Worm (Caenorhabditis elegans) whole organism, L1 larva: ENCODE results near the gene C56G2.4.

Source experiments
- C04F5.9 ChIP-seq: sonication (generic microtip); optimal IDR thresholded peaks from 2 replicates; lab custom pipeline; 2016; ENCODE audit warnings: missing genetic modification characterization, missing compliant biosample characterization
- C34B4.2 ChIP-seq: sonication (generic microtip); optimal IDR thresholded peaks from 2 replicates; lab custom pipeline; 2017; ENCODE audit warnings: mild to moderate bottlenecking, missing genetic modification characterization, missing compliant biosample characterization
- F16B12.6 ChIP-seq: fragments of 150-350 bp; optimal IDR thresholded peaks from 2 replicates; lab custom pipeline; 2014; ENCODE audit warnings: missing biosample characterization, missing genetic modification characterization
- aha-1 ChIP-seq: fragments of 150-350 bp; optimal IDR thresholded peaks from 2 replicates; lab custom pipeline; 2014; ENCODE audit warnings: missing biosample characterization, missing genetic modification characterization
- alr-1 ChIP-seq: fragments of 200-800 bp; sonication (Bioruptor generic); optimal IDR thresholded peaks from 2 replicates; lab custom pipeline; 2018; ENCODE audit warnings: borderline replicate concordance, mild to moderate bottlenecking, missing genetic modification characterization, missing compliant biosample characterization
- aly-2 ChIP-seq: fragments of 150-350 bp; optimal IDR thresholded peaks from 2 replicates; lab custom pipeline; 2014; ENCODE audit warnings: missing biosample characterization, missing genetic modification characterization
- ama-1 ChIP-seq: fragments of 150-350 bp; optimal IDR thresholded peaks from 2 replicates; lab custom pipeline; 2014
- blmp-1 ChIP-seq: fragments of 150-350 bp; optimal IDR thresholded peaks from 2 replicates; lab custom pipeline; 2014; ENCODE audit warnings: missing biosample characterization, missing genetic modification characterization
- ceh-8 ChIP-seq: fragments of 200-800 bp; sonication (Bioruptor generic); optimal IDR thresholded peaks from 2 replicates; lab custom pipeline; 2018; ENCODE audit warnings: mild to moderate bottlenecking, missing genetic modification characterization, moderate library complexity, missing compliant biosample characterization
- ceh-88 ChIP-seq: fragments of 200-800 bp; sonication (Bioruptor generic); IDR thresholded peaks from 2 replicates; pipeline ENCODE4 v1.3.6; 2022; ENCODE audit warnings: missing genetic modification characterization, missing compliant biosample characterization
- ces-1 ChIP-seq: fragments of 150-350 bp; optimal IDR thresholded peaks from 2 replicates; lab custom pipeline; 2014; ENCODE audit warnings: missing biosample characterization, missing genetic modification reagents, missing genetic modification characterization
- efl-1 ChIP-seq, 4 experiments: fragments of 150-350 bp; optimal IDR thresholded peaks in 3 of 4; peaks in 1 of 4; 1 replicate in 1 of 4; 2 replicates in 3 of 4; lab custom pipeline; 2014; ENCODE audit warnings: missing biosample characterization in 2 of 4, missing genetic modification characterization in 2 of 4, missing genetic modification reagents in 2 of 4
- egl-13 ChIP-seq: sonication (generic microtip); optimal IDR thresholded peaks from 2 replicates; lab custom pipeline; 2016; ENCODE audit warnings: missing genotype, missing genetic modification reagents, missing genetic modification characterization, missing compliant biosample characterization
- elt-2 ChIP-seq: sonication (generic microtip); optimal IDR thresholded peaks from 2 replicates; lab custom pipeline; 2016; ENCODE audit warnings: missing genetic modification characterization, mild to moderate bottlenecking, inconsistent platforms, missing compliant biosample characterization, missing genetic modification reagents
- elt-3 ChIP-seq, 6 experiments: fragments of 150-350 bp in 1 of 6; sonication (generic microtip); optimal IDR thresholded peaks; 2 replicates each; lab custom pipeline; 2017 to 2018; ENCODE audit warnings: missing biosample characterization in 6 of 6, missing genetic modification characterization in 6 of 6, inconsistent platforms in 1 of 6
- ets-5 ChIP-seq: fragments of 200-800 bp; sonication (Bioruptor generic); IDR thresholded peaks from 2 replicates; pipeline ENCODE4 v1.3.6; 2022; ENCODE audit warnings: missing genetic modification characterization, missing compliant biosample characterization
- fkh-10 ChIP-seq: sonication (generic microtip); optimal IDR thresholded peaks from 2 replicates; lab custom pipeline; 2017; ENCODE audit warnings: missing biosample characterization, missing genetic modification reagents, missing genetic modification characterization
- fkh-4 ChIP-seq: sonication (generic microtip); optimal IDR thresholded peaks from 2 replicates; lab custom pipeline; 2016; ENCODE audit warnings: missing compliant biosample characterization, missing genetic modification characterization, borderline replicate concordance
- fkh-8 ChIP-seq: sonication (generic microtip); optimal IDR thresholded peaks from 2 replicates; lab custom pipeline; 2016; ENCODE audit warnings: mild to moderate bottlenecking, missing genetic modification characterization, missing compliant biosample characterization
- fos-1 ChIP-seq: fragments of 150-350 bp; optimal IDR thresholded peaks from 2 replicates; lab custom pipeline; 2014; ENCODE audit warnings: missing biosample characterization, missing genetic modification characterization
- grh-1 ChIP-seq: fragments of 200-800 bp; sonication (Bioruptor generic); IDR thresholded peaks from 2 replicates; pipeline ENCODE4 v1.3.6; 2022; ENCODE audit warnings: missing genetic modification reagents, missing genetic modification characterization, missing compliant biosample characterization
- hlh-17 ChIP-seq: fragments of 200-800 bp; sonication (Bioruptor generic); optimal IDR thresholded peaks from 2 replicates; lab custom pipeline; 2018; ENCODE audit warnings: missing genetic modification characterization, mild to moderate bottlenecking, missing compliant biosample characterization, moderate library complexity, borderline replicate concordance
- hpl-2 ChIP-seq: fragments of 150-350 bp; optimal IDR thresholded peaks from 2 replicates; lab custom pipeline; 2014; ENCODE audit warnings: missing biosample characterization, missing genetic modification reagents, missing genetic modification characterization
- irx-1 ChIP-seq: sonication (generic microtip); optimal IDR thresholded peaks from 2 replicates; lab custom pipeline; 2016; ENCODE audit warnings: missing genetic modification characterization, missing compliant biosample characterization
- isw-1 ChIP-seq: fragments of 200-800 bp; sonication (Bioruptor generic); IDR thresholded peaks from 2 replicates; pipeline ENCODE4 v1.3.6; 2022; ENCODE audit warnings: missing genetic modification characterization, missing compliant biosample characterization
- jun-1 ChIP-seq: fragments of 150-350 bp; optimal IDR thresholded peaks from 2 replicates; lab custom pipeline; 2014; ENCODE audit warnings: missing biosample characterization, missing genetic modification reagents, missing genetic modification characterization
- lin-14 ChIP-seq: fragments of 200-800 bp; sonication (Bioruptor generic); optimal IDR thresholded peaks from 2 replicates; lab custom pipeline; 2018; ENCODE audit warnings: mild to moderate bottlenecking, missing genetic modification characterization, moderate library complexity, missing compliant biosample characterization
- lin-35 ChIP-seq, 2 experiments: fragments of 150-350 bp; optimal IDR thresholded peaks; 2 replicates each; lab custom pipeline; 2014; ENCODE audit warnings: missing biosample characterization in 2 of 2, missing genetic modification characterization in 2 of 2, missing genetic modification reagents in 2 of 2
- mab-9 ChIP-seq: fragments of 200-800 bp; sonication (Bioruptor generic); IDR thresholded peaks from 2 replicates; pipeline ENCODE4 v1.3.6; 2022; ENCODE audit warnings: missing genetic modification reagents, missing genetic modification characterization, missing compliant biosample characterization
- mep-1 ChIP-seq: fragments of 150-350 bp; optimal IDR thresholded peaks from 2 replicates; lab custom pipeline; 2014; ENCODE audit warnings: missing biosample characterization, missing genetic modification characterization
- nhr-11 ChIP-seq: fragments of 150-350 bp; optimal IDR thresholded peaks from 2 replicates; lab custom pipeline; 2014; ENCODE audit warnings: missing biosample characterization, missing genetic modification characterization
- nhr-12 ChIP-seq: sonication (generic microtip); optimal IDR thresholded peaks from 2 replicates; lab custom pipeline; 2017; ENCODE audit warnings: missing biosample characterization, missing genetic modification characterization
- nhr-20 ChIP-seq: sonication (generic microtip); optimal IDR thresholded peaks from 2 replicates; lab custom pipeline; 2016; ENCODE audit warnings: mild to moderate bottlenecking, missing genetic modification characterization, missing compliant biosample characterization
- nhr-237 ChIP-seq: fragments of 150-350 bp; optimal IDR thresholded peaks from 2 replicates; lab custom pipeline; 2014; ENCODE audit warnings: missing biosample characterization, missing genetic modification characterization
- nhr-47 ChIP-seq: sonication (generic microtip); optimal IDR thresholded peaks from 2 replicates; lab custom pipeline; 2016; ENCODE audit warnings: mild to moderate bottlenecking, missing genetic modification characterization, moderate library complexity, missing compliant biosample characterization
- nhr-71 ChIP-seq: sonication (generic microtip); optimal IDR thresholded peaks from 2 replicates; lab custom pipeline; 2016; ENCODE audit warnings: mild to moderate bottlenecking, missing genetic modification characterization, moderate library complexity, missing compliant biosample characterization
- nhr-77 ChIP-seq: fragments of 150-350 bp; optimal IDR thresholded peaks from 2 replicates; lab custom pipeline; 2014; ENCODE audit warnings: missing biosample characterization, missing genetic modification characterization
- nhr-84 ChIP-seq: sonication (generic microtip); optimal IDR thresholded peaks from 2 replicates; lab custom pipeline; 2017; ENCODE audit warnings: missing biosample characterization, missing genetic modification characterization
- nhr-85 ChIP-seq: sonication (generic microtip); peaks from one replicate; lab custom pipeline; 2016; ENCODE audit warnings: missing genetic modification characterization, inconsistent platforms, missing compliant biosample characterization
- pqm-1 ChIP-seq: sonication (generic microtip); optimal IDR thresholded peaks from 3 replicates; lab custom pipeline; 2017; ENCODE audit warnings: missing biosample characterization, missing genetic modification characterization
- rnt-1 ChIP-seq: sonication (generic microtip); optimal IDR thresholded peaks from 2 replicates; lab custom pipeline; 2016; ENCODE audit warnings: mild to moderate bottlenecking, missing genetic modification characterization, moderate library complexity, missing compliant biosample characterization
- snu-23 ChIP-seq: sonication (generic microtip); optimal IDR thresholded peaks from 2 replicates; lab custom pipeline; 2016; ENCODE audit warnings: missing genetic modification characterization, missing compliant biosample characterization
- swsn-7 ChIP-seq: sonication (generic microtip); optimal IDR thresholded peaks from 2 replicates; lab custom pipeline; 2016; ENCODE audit warnings: missing genetic modification characterization, missing compliant biosample characterization
- tlp-1 ChIP-seq: fragments of 150-350 bp; optimal IDR thresholded peaks from 2 replicates; lab custom pipeline; 2014; ENCODE audit warnings: missing biosample characterization, missing genetic modification characterization
- unc-130 ChIP-seq: fragments of 150-350 bp; optimal IDR thresholded peaks from 2 replicates; lab custom pipeline; 2017; ENCODE audit warnings: missing biosample characterization, missing genetic modification characterization, inconsistent platforms
- unc-30 ChIP-seq: sonication (generic microtip); optimal IDR thresholded peaks from 2 replicates; lab custom pipeline; 2017; ENCODE audit warnings: missing biosample characterization, missing genetic modification characterization
- unc-62 ChIP-seq: fragments of 150-350 bp; optimal IDR thresholded peaks from 2 replicates; lab custom pipeline; 2014; ENCODE audit warnings: missing biosample characterization, missing genetic modification reagents, missing genetic modification characterization
- unc-98 ChIP-seq: fragments of 200-800 bp; sonication (Bioruptor generic); IDR thresholded peaks from 2 replicates; pipeline ENCODE4 v1.3.6; 2022; ENCODE audit warnings: missing genetic modification characterization, missing compliant biosample characterization
- vab-15 ChIP-seq: sonication (generic microtip); optimal IDR thresholded peaks from 2 replicates; lab custom pipeline; 2017; ENCODE audit warnings: missing genotype, mild to moderate bottlenecking, missing genetic modification characterization, missing compliant biosample characterization
- xbp-1 ChIP-seq: sonication (generic microtip); optimal IDR thresholded peaks from 2 replicates; lab custom pipeline; 2016; ENCODE audit warnings: missing genetic modification characterization, missing compliant biosample characterization
- zip-4 ChIP-seq: fragments of 200-800 bp; sonication (Bioruptor generic); optimal IDR thresholded peaks from 2 replicates; lab custom pipeline; 2018; ENCODE audit warnings: mild to moderate bottlenecking, missing genetic modification characterization, moderate library complexity, missing compliant biosample characterization
- ztf-11 ChIP-seq, 2 experiments: sonication (generic microtip); optimal IDR thresholded peaks; 2 replicates each; lab custom pipeline; 2016 to 2017; ENCODE audit warnings: missing genetic modification characterization in 2 of 2, missing biosample characterization in 1 of 2, missing compliant biosample characterization in 1 of 2
- ztf-4 ChIP-seq: fragments of 150-350 bp; optimal IDR thresholded peaks from 2 replicates; lab custom pipeline; 2014; ENCODE audit warnings: missing biosample characterization, missing genetic modification characterization

Gene C56G2.4

DNA sequence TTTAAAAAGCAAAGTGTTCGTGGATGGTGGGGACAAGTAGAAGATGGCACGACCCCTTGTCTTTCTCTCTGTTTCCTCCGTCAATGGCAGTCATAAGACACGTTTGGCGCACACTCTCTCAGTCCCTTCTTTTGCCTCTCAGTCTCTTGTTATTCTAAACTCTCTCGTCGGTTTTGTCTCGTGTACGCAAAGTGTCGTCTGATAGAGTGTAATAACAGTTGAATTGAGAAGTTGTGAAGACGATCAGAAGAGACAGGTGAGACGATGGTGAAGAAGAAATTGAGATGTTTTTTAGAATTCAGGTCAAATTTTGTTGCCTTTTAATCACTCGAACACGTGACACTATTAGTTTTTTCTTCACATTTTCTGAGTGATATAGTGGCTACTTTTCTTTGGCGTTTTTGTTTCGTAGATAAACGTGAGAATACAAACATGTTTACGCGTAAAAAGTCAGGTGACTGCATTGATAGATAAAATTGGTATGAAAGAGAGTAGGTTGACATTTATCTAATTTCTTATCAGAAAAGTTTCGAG, 28.4 kb upstream of the C56G2.4 start, which contains the start of gene F47D12.9 (continued):
- TF ChIP-seq egl-13 (tag; lab: Kevin White, UChicago) = no peak
- peak; percentile 96 for TF ChIP-seq lin-14 (GFP tag; lab: Kevin White, UChicago)
- TF ChIP-seq nhr-11 (tag; lab: Kevin White, UChicago) = peak; percentile 51
- peak; percentile 63 for TF ChIP-seq ceh-88 (GFP tag; lab: Robert Waterston, UW)
- peak; percentile 89 for TF ChIP-seq unc-130 (tag; lab: Kevin White, UChicago)
- TF ChIP-seq nhr-237 (tag; lab: Kevin White, UChicago) = no peak
- peak; percentile 67 for TF ChIP-seq isw-1 (GFP tag; lab: Robert Waterston, UW)
- TF ChIP-seq unc-30 (tag; lab: Kevin White, UChicago) = no peak
- peak; percentile 82 for TF ChIP-seq fkh-8 (tag; lab: Kevin White, UChicago)
- no peak for TF ChIP-seq nhr-84 (tag; lab: Kevin White, UChicago)
- TF ChIP-seq nhr-71 (tag; lab: Kevin White, UChicago) = peak; percentile 89
- TF ChIP-seq irx-1 (tag; lab: Kevin White, UChicago) = peak; percentile 66
- TF ChIP-seq aha-1 (tag; lab: Kevin White, UChicago) = no peak
- TF ChIP-seq mep-1 = peak; percentile 91
- TF ChIP-seq rnt-1 (tag; lab: Kevin White, UChicago) = peak; percentile 81
- TF ChIP-seq elt-3 (tag; optimal IDR thresholded peaks at IDR 0.05; lab: Kevin White, UChicago) = peak in 3 of 6 experiments; percentile 22 to 92 (median 88)
- TF ChIP-seq grh-1 (GFP tag; lab: Robert Waterston, UW) = peak; percentile 62
- TF ChIP-seq jun-1 (tag; lab: Kevin White, UChicago) = peak; percentile 63
- TF ChIP-seq hpl-2 (GFP tag; lab: Kevin White, UChicago) = no peak
- no peak for TF ChIP-seq alr-1
- TF ChIP-seq ets-5 (GFP tag; lab: Robert Waterston, UW) = no peak
- TF ChIP-seq nhr-47 (tag; lab: Kevin White, UChicago) = peak; percentile 69
- TF ChIP-seq snu-23 (GFP tag; lab: Kevin White, UChicago) = peak; percentile 94
- peak; percentile 92 for TF ChIP-seq elt-2 (tag; lab: Kevin White, UChicago)
- TF ChIP-seq ztf-4 (tag; lab: Kevin White, UChicago) = peak; percentile 36
- TF ChIP-seq fos-1 (tag; lab: Kevin White, UChicago) = no peak
- peak; percentile 67 for TF ChIP-seq blmp-1 (tag; lab: Kevin White, UChicago)
- TF ChIP-seq nhr-20 = peak; percentile 88
- TF ChIP-seq mab-9 (GFP tag; lab: Robert Waterston, UW) = no peak
- no peak for TF ChIP-seq ces-1 (GFP tag; lab: Kevin White, UChicago)
- TF ChIP-seq lin-35 (GFP tag; optimal IDR thresholded peaks at IDR 0.05; lab: Kevin White, UChicago) = peak; percentile 78 to 84
- TF ChIP-seq nhr-12 (tag; lab: Kevin White, UChicago) = no peak
- TF ChIP-seq swsn-7 = peak; percentile 80
- no peak for TF ChIP-seq unc-98 (GFP tag; lab: Robert Waterston, UW)
- peak; percentile 65 for TF ChIP-seq nhr-77 (tag; lab: Kevin White, UChicago)
- TF ChIP-seq aly-2 = no peak
- no peak for TF ChIP-seq ceh-8 (GFP tag; lab: Kevin White, UChicago)
- TF ChIP-seq tlp-1 (tag; lab: Kevin White, UChicago) = no peak
- TF ChIP-seq ztf-11 (tag; optimal IDR thresholded peaks at IDR 0.05; lab: Kevin White, UChicago) = no peak
- no peak for TF ChIP-seq C04F5.9
- peak; percentile 80 to 84 for TF ChIP-seq efl-1 (optimal IDR thresholded peaks at IDR 0.05; lab: Kevin White, UChicago)
- peak; percentile 73 to 97 for TF ChIP-seq efl-1 (GFP tag; optimal IDR thresholded peaks at IDR 0.05 in 1 of 2; lab: Kevin White, UChicago)
- TF ChIP-seq ama-1 (lab: Kevin White, UChicago) = peak; percentile 61
- TF ChIP-seq C34B4.2 (tag; lab: Kevin White, UChicago) = no peak
- peak; percentile 92 for TF ChIP-seq nhr-85 (tag; lab: Kevin White, UChicago)
- no peak for TF ChIP-seq unc-62
- TF ChIP-seq vab-15 (tag; lab: Kevin White, UChicago) = peak; percentile 23
- TF ChIP-seq zip-4 (GFP tag; lab: Kevin White, UChicago) = no peak
- no peak for TF ChIP-seq fkh-4
- peak; percentile 74 for TF ChIP-seq xbp-1
- no peak for TF ChIP-seq fkh-10 (GFP tag; lab: Kevin White, UChicago)
- TF ChIP-seq F16B12.6 (tag; lab: Kevin White, UChicago) = peak; percentile 89
- TF ChIP-seq pqm-1 (tag; lab: Kevin White, UChicago) = no peak
- TF ChIP-seq hlh-17 = no peak
